Worm (Caenorhabditis elegans) whole organism, young adult: ENCODE results near the gene M02E1.3.
"Not testable (repeated sequence)": the region's sequence is repeated elsewhere in the genome, so short reads cannot be mapped to it uniquely, and the experiment has no call there.

Experiments used
- ccch-3 ChIP-seq: fragments of 200-800 bp; sonication (Bioruptor generic); optimal IDR thresholded peaks from 2 replicates; lab custom pipeline; 2018; ENCODE audit warnings: mild to moderate bottlenecking, missing genetic modification characterization, missing compliant biosample characterization
- repo-1 ChIP-seq: sonication (generic microtip); optimal IDR thresholded peaks from 2 replicates; lab custom pipeline; 2017; ENCODE audit warnings: mild to moderate bottlenecking, missing genetic modification characterization, missing compliant biosample characterization

DNA sequence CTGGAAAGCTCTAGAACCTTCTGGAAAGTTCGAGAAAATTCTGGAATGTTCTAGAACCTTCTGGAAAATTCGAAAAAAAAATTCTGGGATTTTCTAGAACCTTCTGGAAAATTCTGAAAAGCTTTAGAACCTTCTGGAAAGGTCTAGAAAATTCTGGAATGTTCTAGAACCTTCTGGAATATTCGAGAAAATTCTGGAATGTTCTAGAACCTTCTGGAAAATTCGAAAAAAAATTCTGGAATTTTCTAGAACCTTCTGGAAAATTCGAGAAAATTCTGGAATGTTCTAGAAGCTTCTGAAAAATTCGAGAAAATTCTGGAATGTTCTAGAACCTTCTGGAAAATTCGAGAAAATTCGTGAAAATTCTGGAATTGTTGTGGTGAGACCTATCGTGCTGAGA lies 8.5 kb downstream of the M02E1.3 start:
- TF ChIP-seq ccch-3 (GFP tag; lab: Kevin White, UChicago); repo-1 (tag; lab: Kevin White, UChicago): not testable (repeated sequence)
